Fruit fly (Drosophila melanogaster): Measurements from ENCODE around the gene Ndc1.

Gene Ndc1

DNA sequence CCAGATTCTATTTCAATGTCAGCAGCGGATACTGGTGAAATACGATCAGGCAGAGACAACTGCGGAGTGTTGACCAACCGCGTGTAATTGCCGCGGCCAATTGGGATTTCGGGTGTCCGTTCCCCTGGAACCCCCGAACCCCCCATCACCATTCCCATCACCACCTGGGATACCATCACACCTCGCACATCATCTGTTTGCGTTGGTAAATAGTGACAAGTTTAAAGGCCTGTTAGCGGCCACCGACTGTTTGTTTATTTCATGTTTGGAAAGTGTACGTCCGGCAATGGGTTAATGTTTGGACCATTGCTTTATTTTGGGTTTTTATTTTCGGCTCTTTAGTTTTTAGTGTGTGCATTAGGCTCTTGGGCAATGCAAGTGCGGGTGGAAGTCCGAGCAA lies 22.8 kb downstream of the Ndc1 start (continued):
- TF ChIP-seq ap (GFP tag; IDR thresholded peaks at IDR 0.05) (no peak), Fer3 (tag; optimal IDR thresholded peaks at IDR 0.05) (no peak), fru (optimal IDR thresholded peaks at IDR 0.05) (no peak), B-H2 (GFP tag; optimal IDR thresholded peaks at IDR 0.05) (no peak), CG10431 (GFP tag; optimal IDR thresholded peaks at IDR 0.05) (peak; percentile 55), wdn (GFP tag; IDR thresholded peaks at IDR 0.05) (no peak), bbx (GFP tag; IDR thresholded peaks at IDR 0.05; ENCODE audit: partially characterized antibody) (no peak), stc (GFP tag; IDR thresholded peaks at IDR 0.05) (peak; percentile 33; the same call in 1 of the 2 replicates), CG6254 (GFP tag; optimal IDR thresholded peaks at IDR 0.05) (peak; percentile 17), CG6854 (GFP tag; optimal IDR thresholded peaks at IDR 0.05) (peak; percentile 27), CG18764 (GFP tag; optimal IDR thresholded peaks at IDR 0.05) (no peak), tap (tag; optimal IDR thresholded peaks at IDR 0.05) (peak; percentile 12), CG17568 (GFP tag; optimal IDR thresholded peaks at IDR 0.05) (peak; percentile 47), mirr (GFP tag; optimal IDR thresholded peaks at IDR 0.05) (peak; percentile 65), BtbVII (GFP tag; optimal IDR thresholded peaks at IDR 0.05) (peak; percentile 24), exex (tag; optimal IDR thresholded peaks at IDR 0.05) (peak; percentile 8), CG31365 (tag; optimal IDR thresholded peaks at IDR 0.05) (peak; percentile 32), CG6813 (GFP tag; optimal IDR thresholded peaks at IDR 0.05) (peak; percentile 55), CG8944 (GFP tag; optimal IDR thresholded peaks at IDR 0.05) (no peak), sqz (GFP tag; optimal IDR thresholded peaks at IDR 0.05) (no peak), kah (GFP tag; optimal IDR thresholded peaks at IDR 0.05) (no peak), CG10209 (GFP tag; optimal IDR thresholded peaks at IDR 0.05) (peak; percentile 19), Ets97D (GFP tag; optimal IDR thresholded peaks at IDR 0.05) (no peak), CG2875 (GFP tag; optimal IDR thresholded peaks at IDR 0.05) (peak; percentile 43), MTF-1 (GFP tag; optimal IDR thresholded peaks at IDR 0.05; ENCODE audit: borderline replicate concordance) (peak; percentile 24), row (GFP tag; IDR thresholded peaks at IDR 0.05) (no peak), ATbp (GFP tag; optimal IDR thresholded peaks at IDR 0.05) (peak; percentile 81), Dfd (GFP tag; optimal IDR thresholded peaks at IDR 0.05) (no peak), CG5245 (GFP tag; optimal IDR thresholded peaks at IDR 0.05) (no peak), CG8924 (tag; optimal IDR thresholded peaks at IDR 0.05) (peak; percentile 2), abd-A (tag; optimal IDR thresholded peaks at IDR 0.05) (no peak), Trl (optimal IDR thresholded peaks at IDR 0.05) (no peak), Trl (GFP tag; optimal IDR thresholded peaks at IDR 0.05) (no peak)

DNA sequence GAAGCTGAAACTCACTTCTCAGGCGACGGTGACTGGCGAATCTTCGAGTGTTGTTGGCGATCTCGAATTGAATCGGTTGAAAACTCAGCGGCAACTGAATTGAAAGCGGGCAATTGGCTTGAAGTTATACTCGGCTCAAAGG lies 24.0 kb downstream of the Ndc1 start, which contains the start of gene CG12268:
Gene CG12268, minus strand, starts transcription at position 101 of the 142 bp plus-strand sequence.
- no peak for TF ChIP-seq fu2 (GFP tag; optimal IDR thresholded peaks at IDR 0.05)
- no peak for TF ChIP-seq Max (GFP tag; optimal IDR thresholded peaks at IDR 0.05)

DNA sequence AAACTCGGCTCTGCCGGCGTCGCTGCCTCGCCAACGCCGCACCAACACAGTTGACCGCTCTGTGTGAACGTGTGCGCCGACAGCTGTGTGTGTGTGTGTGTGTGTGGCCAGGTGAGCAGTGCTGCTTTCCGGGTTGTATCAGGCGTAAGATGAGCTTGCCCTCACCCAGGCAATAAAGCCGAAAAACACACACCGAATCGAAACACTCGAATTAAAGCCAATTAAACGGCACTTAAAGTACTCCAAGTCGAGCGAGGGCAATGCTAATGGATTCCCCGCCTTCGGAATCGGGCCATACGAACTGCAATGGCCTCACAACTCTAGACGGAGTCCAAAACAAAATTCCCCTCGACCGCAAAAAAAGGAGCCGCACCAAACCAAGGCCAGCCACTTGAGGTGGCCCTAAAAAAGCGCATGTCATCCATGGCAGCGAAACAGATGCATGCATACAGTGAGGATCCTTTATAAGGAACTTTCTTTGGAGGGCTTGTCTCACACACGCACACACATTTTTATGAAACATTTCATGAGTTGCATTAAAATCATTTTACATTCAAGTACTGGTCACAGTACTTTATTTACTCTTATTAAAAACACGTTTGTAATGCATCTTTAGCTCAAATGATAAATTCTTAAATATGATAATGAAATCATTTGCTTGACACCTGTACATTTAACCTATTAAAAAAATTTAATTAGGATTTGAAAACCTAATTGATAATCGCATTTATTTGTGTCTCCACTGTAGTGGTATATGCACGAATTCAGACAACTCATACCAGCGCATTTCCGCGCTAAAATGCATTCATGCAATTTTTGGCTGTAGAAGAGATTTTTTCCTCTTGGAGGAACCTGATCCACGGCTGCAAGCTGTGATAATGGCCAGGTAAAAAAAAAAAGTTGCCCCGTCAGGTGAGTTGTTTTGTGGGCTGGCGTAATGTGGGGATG lies 24.5 kb downstream of the Ndc1 start:
- TF ChIP-seq lbe (GFP tag; optimal IDR thresholded peaks at IDR 0.05) (peak; percentile 87), nom (GFP tag; optimal IDR thresholded peaks at IDR 0.05) (peak; percentile 86), bsh (GFP tag; optimal IDR thresholded peaks at IDR 0.05) (peak in 1 of 2 experiments; percentile 82), Adf1 (GFP tag; IDR thresholded peaks at IDR 0.05) (peak; percentile 29; the same call in 1 of the 2 replicates), slbo (GFP tag; IDR thresholded peaks at IDR 0.05) (0 out of 2 replicates have a peak, but pooled peaks have one; percentile 29), TFAM (GFP tag; optimal IDR thresholded peaks at IDR 0.05) (no peak), gce (GFP tag; IDR thresholded peaks at IDR 0.05) (0 out of 3 replicates have a peak, but pooled peaks have one; percentile 18), CG1233 (GFP tag; optimal IDR thresholded peaks at IDR 0.05) (no peak), CG3847 (GFP tag; IDR thresholded peaks at IDR 0.05) (0 out of 2 replicates have a peak, but pooled peaks have one; percentile 19), cg (GFP tag; optimal IDR thresholded peaks at IDR 0.05) (peak; percentile 20), odd (GFP tag; optimal IDR thresholded peaks at IDR 0.05) (no peak), Drgx (GFP tag; IDR thresholded peaks at IDR 0.05) (peak; percentile 56; the same call in 1 of the 2 replicates), corto (GFP tag; optimal IDR thresholded peaks at IDR 0.05) (peak; percentile 85)
